Worm (Caenorhabditis elegans): ENCODE data around the gene srx-118.
"Not testable (repeated sequence)": the region's sequence is repeated elsewhere in the genome, so short reads cannot be mapped to it uniquely, and the experiment has no call there.

Gene srx-118

DNA sequence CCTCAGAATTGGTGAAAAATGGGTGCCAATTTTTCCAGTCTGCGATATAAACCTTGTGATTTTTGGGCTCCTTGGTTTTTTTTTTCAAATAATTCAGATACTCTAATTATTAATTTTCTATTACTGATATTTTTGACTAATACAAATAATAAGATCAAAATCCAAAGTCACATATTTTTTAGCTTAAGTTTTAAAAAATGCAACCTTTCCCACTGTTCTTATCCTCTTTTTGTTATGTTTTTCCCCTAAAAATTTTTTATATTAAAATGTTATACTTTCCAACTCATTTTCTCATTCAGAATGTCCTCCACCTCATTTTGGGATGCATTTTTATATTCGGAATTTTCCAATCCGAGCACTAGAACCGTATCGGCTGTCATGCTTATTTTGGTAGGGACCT is 5.3 kb downstream of the srx-118 start, which contains the start of gene srx-120:
Gene srx-120, plus strand, starts transcription at position 301 of the 400 bp plus-strand sequence.
- TF ChIP-seq mcd-1 (GFP tag; IDR thresholded peaks at IDR 0.05) (no peak), dpl-1 (GFP tag; optimal IDR thresholded peaks at IDR 0.05) (no peak), ama-1 (optimal IDR thresholded peaks at IDR 0.05) (no peak), ama-1 (GFP tag; optimal IDR thresholded peaks at IDR 0.05) (no peak), gei-17 (GFP tag; optimal IDR thresholded peaks at IDR 0.05) (no peak), bed-1 (GFP tag; IDR thresholded peaks at IDR 0.05) (no peak), lin-54 (GFP tag; optimal IDR thresholded peaks at IDR 0.05) (no peak), B0336.3 (GFP tag; IDR thresholded peaks at IDR 0.05) (no peak), hlh-26 (GFP tag; conservative IDR thresholded peaks at IDR 0.05) (no peak), snpc-1.3 (tag; optimal IDR thresholded peaks at IDR 0.05; ENCODE audit: insufficient read depth) (no peak), dox-1 (GFP tag; IDR thresholded peaks at IDR 0.05) (no peak), let-526 (GFP tag; IDR thresholded peaks at IDR 0.05) (no peak)

DNA sequence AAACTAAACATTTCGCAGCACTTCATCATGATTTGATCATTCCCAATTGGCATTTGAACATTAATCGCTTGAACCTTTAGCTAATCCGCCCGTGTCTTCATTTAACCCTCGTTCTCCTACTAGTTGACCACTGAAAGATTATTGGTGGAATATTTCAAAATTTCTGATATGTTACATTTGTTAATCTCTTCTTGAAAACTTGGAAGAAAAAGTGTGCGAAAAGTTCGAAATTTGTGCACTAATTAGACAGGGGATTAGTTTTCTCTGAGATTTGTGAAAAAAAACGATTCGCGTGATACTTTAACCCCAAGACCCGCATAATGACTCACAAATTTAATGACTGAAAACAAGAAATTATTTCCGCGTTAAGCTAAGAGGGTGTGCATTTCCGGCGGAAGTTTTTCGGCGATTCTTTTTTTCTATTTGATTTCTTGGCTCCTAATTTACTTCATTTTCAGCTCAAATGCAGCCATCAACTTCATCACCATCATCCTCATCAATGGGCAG is 9.7 kb downstream of the srx-118 start, which contains the start of gene nimk-1:
Gene nimk-1, plus strand, starts transcription at position 457 of the 507 bp plus-strand sequence.
- TF ChIP-seq xnd-1 (tag; optimal IDR thresholded peaks at IDR 0.05) (no peak), pbrm-1 (GFP tag; IDR thresholded peaks at IDR 0.05) (no peak), hmg-1.2 (GFP tag; IDR thresholded peaks at IDR 0.05) (no peak), ztf-25 (GFP tag; IDR thresholded peaks at IDR 0.05) (no peak), cebp-2 (GFP tag; IDR thresholded peaks at IDR 0.05) (no peak), F57C9.4 (tag; optimal IDR thresholded peaks at IDR 0.05) (no peak), efl-1 (GFP tag; optimal IDR thresholded peaks at IDR 0.05) (no peak), ceh-58 (GFP tag; IDR thresholded peaks at IDR 0.05) (no peak), sea-2 (GFP tag; IDR thresholded peaks at IDR 0.05) (no peak), C06A6.2 (GFP tag; conservative IDR thresholded peaks at IDR 0.05) (no peak), dpff-1 (tag; optimal IDR thresholded peaks at IDR 0.05) (no peak), B0336.3 (GFP tag; IDR thresholded peaks at IDR 0.05) (no peak), sdz-38 (tag; optimal IDR thresholded peaks at IDR 0.05) (no peak), rpc-1 (optimal IDR thresholded peaks at IDR 0.05) (no peak), rpc-1 (tag; optimal IDR thresholded peaks at IDR 0.05) (no peak), attf-5 (GFP tag; optimal IDR thresholded peaks at IDR 0.05) (no peak), ztf-3 (GFP tag; optimal IDR thresholded peaks at IDR 0.05) (no peak), bed-2 (GFP tag; IDR thresholded peaks at IDR 0.05) (no peak)

DNA sequence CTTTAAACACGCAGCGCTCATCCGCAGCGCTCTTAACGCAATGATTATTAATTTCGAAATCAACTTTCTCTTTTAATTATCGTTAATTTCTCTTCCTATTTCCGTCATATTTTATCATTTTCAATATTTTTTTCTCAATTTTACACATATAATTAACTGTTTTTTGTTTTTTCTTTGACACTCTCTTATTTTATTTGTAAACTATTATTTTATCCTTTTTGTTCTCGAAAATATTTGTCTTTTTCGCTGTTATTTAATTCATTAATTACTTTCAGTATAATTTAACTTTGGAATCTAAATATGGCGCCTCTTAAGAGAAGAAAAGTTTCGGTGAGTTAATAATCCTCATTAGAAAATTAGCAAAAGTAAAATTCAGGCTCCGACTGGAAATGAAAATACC is 10.6 kb downstream of the srx-118 start, which contains the start of gene F49C5.3:
Gene F49C5.3, plus strand, starts transcription at position 301 of the 400 bp plus-strand sequence.
- not testable (repeated sequence) for TF ChIP-seq ama-1 (optimal IDR thresholded peaks at IDR 0.05); ama-1 (GFP tag; optimal IDR thresholded peaks at IDR 0.05); snpc-1.3 (tag; optimal IDR thresholded peaks at IDR 0.05; ENCODE audit: insufficient read depth); F57C9.4 (tag; optimal IDR thresholded peaks at IDR 0.05)

DNA sequence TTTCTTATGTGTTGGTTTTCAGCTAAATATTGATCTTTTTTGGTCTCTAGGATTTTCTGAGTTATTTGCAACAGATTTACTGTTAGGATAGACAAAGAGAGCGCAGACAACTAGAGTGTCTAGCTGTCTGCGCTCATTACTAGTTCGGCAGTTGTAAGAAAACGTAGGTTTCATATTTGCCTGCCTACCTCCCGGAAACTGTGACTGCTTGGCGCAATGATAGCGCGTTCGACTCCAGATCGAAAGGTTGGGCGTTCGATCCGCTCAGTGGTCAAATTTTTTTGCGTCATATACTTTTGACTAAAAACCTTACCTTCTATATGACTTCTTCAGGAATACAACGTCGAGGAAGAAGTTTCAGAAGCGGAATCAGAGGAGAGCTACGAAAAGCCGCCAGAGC is 13.8 kb downstream of the srx-118 start:
- TF ChIP-seq snpc-4 (GFP tag; optimal IDR thresholded peaks at IDR 0.05) (no peak), snpc-4 (tag; optimal IDR thresholded peaks at IDR 0.05) (no peak), hmg-20 (GFP tag; IDR thresholded peaks at IDR 0.05) (no peak), B0261.1 (tag; optimal IDR thresholded peaks at IDR 0.05) (peak; percentile 57), lsl-1 (GFP tag; optimal IDR thresholded peaks at IDR 0.05) (no peak), Y56A3A.18 (GFP tag; IDR thresholded peaks at IDR 0.05) (no peak), ztf-18 (tag; optimal IDR thresholded peaks at IDR 0.05) (no peak), snpc-3.4 (tag; optimal IDR thresholded peaks at IDR 0.05) (no peak), F55B11.4 (tag; optimal IDR thresholded peaks at IDR 0.05; ENCODE audit: borderline replicate concordance, insufficient read depth) (no peak), F23B12.7 (tag; optimal IDR thresholded peaks at IDR 0.05; ENCODE audit: insufficient read depth) (no peak), hsf-1 (GFP tag; IDR thresholded peaks at IDR 0.05) (no peak), B0019.2 (GFP tag; conservative IDR thresholded peaks at IDR 0.05) (no peak), Y95B8A.8 (GFP tag; IDR thresholded peaks at IDR 0.05) (no peak), sptf-2 (GFP tag; optimal IDR thresholded peaks at IDR 0.05) (no peak), tbp1 (GFP tag; optimal IDR thresholded peaks at IDR 0.05) (peak; percentile 80), ceh-40 (GFP tag; IDR thresholded peaks at IDR 0.05) (no peak), lsy-27 (tag; optimal IDR thresholded peaks at IDR 0.05; ENCODE audit: borderline replicate concordance, insufficient read depth) (no peak)
